Worm (Caenorhabditis elegans): Measurements from ENCODE around the gene glr-7.

DNA sequence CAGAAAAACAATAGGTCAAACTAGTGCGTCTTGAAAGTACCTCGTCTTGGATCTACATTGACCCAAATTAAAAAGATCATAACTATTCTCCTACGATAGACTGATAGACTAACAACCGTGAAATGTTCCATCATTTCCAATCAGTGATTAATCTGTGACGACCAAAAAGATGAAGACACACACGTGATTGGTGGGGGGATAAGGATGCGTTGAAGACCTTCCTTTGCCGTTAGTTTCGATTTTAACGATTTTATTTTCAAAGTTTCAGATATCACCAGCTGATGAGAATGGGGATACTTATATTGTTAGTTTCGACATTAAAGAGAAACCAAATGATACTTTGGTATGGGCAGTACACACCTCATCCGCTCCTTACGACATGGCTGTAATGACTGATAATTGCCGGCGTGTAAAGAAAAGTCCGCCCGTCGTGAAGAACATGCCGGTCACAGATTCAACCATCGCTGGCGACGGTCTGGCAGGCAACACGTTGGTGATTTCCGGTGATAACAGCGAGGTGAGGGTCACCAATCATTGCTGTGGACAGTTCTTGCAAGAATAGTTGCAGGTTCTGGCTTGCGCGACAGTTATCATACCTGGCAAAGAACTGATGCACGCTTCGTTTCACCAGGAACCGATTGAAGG lies 32.6 kb downstream of the glr-7 start:
- TF ChIP-seq F13C5.2 (tag; optimal IDR thresholded peaks at IDR 0.05) (no peak), tbx-11 (GFP tag; IDR thresholded peaks at IDR 0.05) (no peak), ama-1 (optimal IDR thresholded peaks at IDR 0.05) (no peak), hnd-1 (tag; optimal IDR thresholded peaks at IDR 0.05) (no peak), tbx-37 (GFP tag; conservative IDR thresholded peaks at IDR 0.05) (no peak), hmbx-1 (tag; optimal IDR thresholded peaks at IDR 0.05) (no peak), B0310.2 (tag; optimal IDR thresholded peaks at IDR 0.05) (no peak), flt-1 (GFP tag; IDR thresholded peaks at IDR 0.05) (no peak)
